Fruit fly (Drosophila melanogaster) S2 (cell line): Measurements from ENCODE around the gene PhKgamma.

Source experiments
- CG8478 ChIP-seq: fragments of >200 bp; optimal IDR thresholded peaks from 2 replicates; lab custom pipeline; 2018
- CTCF ChIP-seq, 2 experiments: fragments of >200 bp; optimal IDR thresholded peaks; 2 replicates each; lab custom pipeline; 2018

- TF ChIP-seq CTCF (optimal IDR thresholded peaks at IDR 0.05; lab: Kevin White, UChicago) (no peak), CG8478 (lab: Kevin White, UChicago) (no peak)
Measured at dm6 chrX:11660476-11660875, 34.5 kb upstream of the PhKgamma start.
